Fruit fly (Drosophila melanogaster): ENCODE results near the gene Rpn3.

Gene Rpn3

DNA sequence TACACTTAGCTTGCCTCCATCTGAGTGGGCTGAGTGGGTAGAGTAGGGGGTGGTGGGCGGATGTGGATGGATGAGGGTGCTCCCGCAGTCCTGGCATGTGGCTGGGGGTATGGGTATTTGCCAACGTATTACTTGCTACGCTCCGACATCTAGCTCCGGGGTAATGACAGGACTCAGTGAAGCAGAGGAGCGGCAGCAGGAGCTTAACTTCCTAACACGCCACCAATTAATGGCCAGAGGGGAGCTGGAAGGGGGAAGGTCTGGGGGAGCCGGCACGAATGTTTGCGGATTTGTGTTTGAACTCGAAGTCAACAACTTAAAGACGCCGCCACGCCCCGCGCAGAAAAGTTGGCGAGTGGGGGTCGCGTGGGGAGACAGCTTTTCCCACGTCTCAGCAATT, 33.3 kb upstream of the Rpn3 start (continued):
- TF ChIP-seq Dll (GFP tag; IDR thresholded peaks at IDR 0.05; ENCODE audit: partially characterized antibody) (no peak), CG17829 (tag; optimal IDR thresholded peaks at IDR 0.05) (no peak), D19A (tag; optimal IDR thresholded peaks at IDR 0.05) (no peak), Ets65A (GFP tag) (peak; percentile 69), Hr51 (GFP tag; optimal IDR thresholded peaks at IDR 0.05) (peak in 1 of 2 experiments; percentile 5), Adf1 (GFP tag; IDR thresholded peaks at IDR 0.05) (peak; percentile 34; the same call in 1 of the 2 replicates), CG10462 (GFP tag; optimal IDR thresholded peaks at IDR 0.05) (no peak), ci (GFP tag; IDR thresholded peaks at IDR 0.05) (0 out of 3 replicates have a peak, but pooled peaks have one; percentile 15), ase (GFP tag; IDR thresholded peaks at IDR 0.05) (no peak), disco-r (GFP tag; optimal IDR thresholded peaks at IDR 0.05) (no peak), CG15696 (tag; optimal IDR thresholded peaks at IDR 0.05) (no peak), Dbx (GFP tag; IDR thresholded peaks at IDR 0.05) (no peak), CG1792 (GFP tag; optimal IDR thresholded peaks at IDR 0.05) (no peak), CG18476 (GFP tag; optimal IDR thresholded peaks at IDR 0.05) (no peak)

DNA sequence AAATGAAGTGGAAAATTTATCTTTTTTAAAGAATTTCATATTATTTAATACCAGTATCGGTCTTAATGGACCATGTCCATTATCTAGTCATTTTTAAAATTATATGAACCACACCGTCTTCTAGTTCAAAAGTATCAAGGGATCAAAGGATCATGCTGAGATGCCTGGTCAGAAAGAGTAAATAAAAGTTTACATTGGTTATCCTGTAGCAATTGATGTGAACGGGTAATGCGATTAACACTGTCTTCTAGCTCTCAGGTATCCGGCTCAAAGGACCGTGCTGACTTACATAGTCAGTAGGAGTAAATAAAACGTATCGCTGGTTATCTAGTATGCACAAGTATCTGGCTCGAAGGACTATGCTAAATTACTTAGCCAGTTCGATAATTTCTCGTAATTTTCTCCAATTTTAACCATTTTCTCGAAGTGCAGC, 32.4 kb upstream of the Rpn3 start:
- no peak for TF ChIP-seq ara (GFP tag; IDR thresholded peaks at IDR 0.05)
- TF ChIP-seq Rfx (GFP tag; IDR thresholded peaks at IDR 0.05), result no peak
- no peak for TF ChIP-seq twi (tag; optimal IDR thresholded peaks at IDR 0.05)
- no peak for TF ChIP-seq CG4820 (GFP tag; optimal IDR thresholded peaks at IDR 0.05)
- TF ChIP-seq gcm2 (GFP tag; optimal IDR thresholded peaks at IDR 0.05), result no peak
- no peak for TF ChIP-seq Vsx1 (GFP tag; optimal IDR thresholded peaks at IDR 0.05)
- peak; percentile 55 for TF ChIP-seq dmrt99B (tag; optimal IDR thresholded peaks at IDR 0.05)
- peak; percentile 31 for TF ChIP-seq CG12659 (GFP tag; optimal IDR thresholded peaks at IDR 0.05)
- no peak for TF ChIP-seq tap (tag; optimal IDR thresholded peaks at IDR 0.05)
- TF ChIP-seq B-H1 (GFP tag; IDR thresholded peaks at IDR 0.05), result no peak
- no peak for TF ChIP-seq Max (GFP tag; optimal IDR thresholded peaks at IDR 0.05)
- TF ChIP-seq Gsc (GFP tag; IDR thresholded peaks at IDR 0.05), result no peak
- no peak for TF ChIP-seq Abd-B (GFP tag; optimal IDR thresholded peaks at IDR 0.05)
- TF ChIP-seq Ssrp (tag; optimal IDR thresholded peaks at IDR 0.05), result no peak
- no peak for TF ChIP-seq Dfd (GFP tag; optimal IDR thresholded peaks at IDR 0.05)
- no peak for TF ChIP-seq CG4328 (GFP tag; optimal IDR thresholded peaks at IDR 0.05)
- no peak for TF ChIP-seq bab2 (GFP tag; optimal IDR thresholded peaks at IDR 0.05)
- no peak for TF ChIP-seq CrebB (tag; optimal IDR thresholded peaks at IDR 0.05)
- no peak for TF ChIP-seq CG1602 (GFP tag; optimal IDR thresholded peaks at IDR 0.05)
- TF ChIP-seq CG15073 (GFP tag; optimal IDR thresholded peaks at IDR 0.05), result no peak
- TF ChIP-seq Dll (GFP tag; IDR thresholded peaks at IDR 0.05; ENCODE audit: partially characterized antibody), result no peak
- peak; percentile 66 for TF ChIP-seq CG2120 (GFP tag; optimal IDR thresholded peaks at IDR 0.05)
- no peak for TF ChIP-seq CG34422 (GFP tag; IDR thresholded peaks at IDR 0.05)
- TF ChIP-seq gsb-n (tag; optimal IDR thresholded peaks at IDR 0.05), result no peak
- TF ChIP-seq pb (GFP tag; optimal IDR thresholded peaks at IDR 0.05), result no peak
- TF ChIP-seq ab (GFP tag; optimal IDR thresholded peaks at IDR 0.05), result no peak
- no peak for TF ChIP-seq ftz-f1 (GFP tag; optimal IDR thresholded peaks at IDR 0.05)
- TF ChIP-seq ac (GFP tag; optimal IDR thresholded peaks at IDR 0.05), result no peak
- no peak for TF ChIP-seq knrl (GFP tag; IDR thresholded peaks at IDR 0.05; ENCODE audit: partially characterized antibody)
- no peak for TF ChIP-seq CG30431 (GFP tag; optimal IDR thresholded peaks at IDR 0.05)
- no peak for TF ChIP-seq CG6689 (GFP tag; IDR thresholded peaks at IDR 0.05)
- no peak for TF ChIP-seq CG7928 (GFP tag; optimal IDR thresholded peaks at IDR 0.05)
- TF ChIP-seq CG30403 (GFP tag; optimal IDR thresholded peaks at IDR 0.05), result peak; percentile 56
- no peak for TF ChIP-seq CG11398 (GFP tag; optimal IDR thresholded peaks at IDR 0.05)
- TF ChIP-seq CG13287 (GFP tag; IDR thresholded peaks at IDR 0.05; ENCODE audit: partially characterized antibody), result no peak
- TF ChIP-seq Spps (tag; optimal IDR thresholded peaks at IDR 0.05), result no peak
- TF ChIP-seq usp (GFP tag; optimal IDR thresholded peaks at IDR 0.05), result no peak
- TF ChIP-seq mam (GFP tag; optimal IDR thresholded peaks at IDR 0.05), result peak; percentile 44
- TF ChIP-seq nerfin-1 (tag; optimal IDR thresholded peaks at IDR 0.05), result no peak
